Fruit fly (Drosophila melanogaster) whole organism, prepupa: ENCODE measurements around the gene Pif1A.

Experiments used
- CG16779 ChIP-seq: fragments of 200-800 bp; sonication (Bioruptor generic); optimal IDR thresholded peaks from 3 replicates; lab custom pipeline; 2017; ENCODE audit warnings: missing biosample characterization, mild to moderate bottlenecking, missing genetic modification characterization
- CG3919 ChIP-seq: fragments of 200-800 bp; sonication (Bioruptor generic); optimal IDR thresholded peaks from 3 replicates; lab custom pipeline; 2016; ENCODE audit warnings: missing biosample characterization, missing genetic modification characterization
- CG6163 ChIP-seq: fragments of 200-800 bp; sonication (Bioruptor generic); IDR thresholded peaks from 3 replicates; pipeline ENCODE4 v1.3.6; 2022; ENCODE audit warnings: missing biosample characterization, missing genetic modification characterization
- CG6792 ChIP-seq: fragments of 200-800 bp; sonication (Bioruptor generic); optimal IDR thresholded peaks from 3 replicates; lab custom pipeline; 2016; ENCODE audit warnings: missing biosample characterization, missing genetic modification characterization
- Eip93F ChIP-seq: fragments of 200-800 bp; sonication (Bioruptor generic); optimal IDR thresholded peaks from 2 replicates; lab custom pipeline; 2016; ENCODE audit warnings: missing biosample characterization, mild to moderate bottlenecking, missing genetic modification characterization
- Sox102F ChIP-seq: fragments of 200-800 bp; sonication (Bioruptor generic); optimal IDR thresholded peaks from 2 replicates; lab custom pipeline; 2016; ENCODE audit warnings: missing biosample characterization, mild to moderate bottlenecking, missing genetic modification characterization
- Sox14 ChIP-seq: fragments of 200-800 bp; sonication (Bioruptor generic); optimal IDR thresholded peaks from 3 replicates; lab custom pipeline; 2016; ENCODE audit warnings: missing biosample characterization, missing genetic modification characterization
- fd59A ChIP-seq: fragments of 200-800 bp; sonication (Bioruptor generic); optimal IDR thresholded peaks from 2 replicates; lab custom pipeline; 2017; ENCODE audit warnings: missing biosample characterization, mild to moderate bottlenecking, missing genetic modification characterization, missing genetic modification reagents
- spab ChIP-seq: fragments of 200-800 bp; sonication (Bioruptor generic); optimal IDR thresholded peaks from 2 replicates; lab custom pipeline; 2017; ENCODE audit warnings: missing biosample characterization, mild to moderate bottlenecking, missing genetic modification characterization, missing genetic modification reagents

dm6 chr3R:8823761-8824499, 23.0 kb upstream of the Pif1A start, which contains the start of the genes IscU and CG8379:
- TF ChIP-seq CG3919 (GFP tag; lab: Kevin White, UChicago) (no peak), CG6163 (GFP tag; lab: Robert Waterston, UW) (no peak), Sox14 (GFP tag; lab: Kevin White, UChicago) (no peak), fd59A (no peak), Eip93F (peak; percentile 12), spab (GFP tag; lab: Kevin White, UChicago) (no peak), Sox102F (GFP tag; lab: Kevin White, UChicago) (no peak), CG6792 (GFP tag; lab: Kevin White, UChicago) (no peak), CG16779 (tag; lab: Kevin White, UChicago) (no peak)
